Worm (Caenorhabditis elegans) whole organism, young adult: Measurements from ENCODE around the gene T15B7.8.

Experiments used
- F39B2.1 ChIP-seq: fragments of 200-800 bp; sonication (Bioruptor generic); IDR thresholded peaks from 2 replicates; pipeline ENCODE4 v1.3.6; 2022; ENCODE audit warnings: missing genetic modification reagents, missing genetic modification characterization, missing compliant biosample characterization
- F49E8.2 ChIP-seq: sonication (generic microtip); optimal IDR thresholded peaks from 3 replicates; lab custom pipeline; 2017; ENCODE audit warnings: missing genetic modification characterization, mild to moderate bottlenecking, missing compliant biosample characterization, antibody characterized with exemption, moderate library complexity; ENCODE audit not compliant: insufficient read depth
- F57C9.4 ChIP-seq: sonication (generic microtip); optimal IDR thresholded peaks from 2 replicates; lab custom pipeline; 2017; ENCODE audit warnings: mild to moderate bottlenecking, missing genetic modification characterization, missing compliant biosample characterization
- Y53G8AR.9 ChIP-seq: fragments of 200-800 bp; sonication (Bioruptor generic); conservative IDR thresholded peaks from 2 replicates; pipeline ENCODE4 v1.3.6; 2022; ENCODE audit warnings: missing genetic modification reagents, missing genetic modification characterization, missing compliant biosample characterization
- ets-4 ChIP-seq: fragments of 200-800 bp; sonication (Bioruptor generic); optimal IDR thresholded peaks from 2 replicates; lab custom pipeline; 2018; ENCODE audit warnings: mild to moderate bottlenecking, missing genetic modification characterization, missing compliant biosample characterization
- lag-1 ChIP-seq: fragments of 200-800 bp; sonication (Bioruptor generic); IDR thresholded peaks from 2 replicates; pipeline ENCODE4 v1.3.6; 2022; ENCODE audit warnings: missing genetic modification reagents, missing genetic modification characterization, missing compliant biosample characterization
- mes-4 ChIP-seq: sonication (generic microtip); optimal IDR thresholded peaks from 2 replicates; lab custom pipeline; 2016; ENCODE audit warnings: missing genotype, missing genetic modification characterization, missing compliant biosample characterization

DNA sequence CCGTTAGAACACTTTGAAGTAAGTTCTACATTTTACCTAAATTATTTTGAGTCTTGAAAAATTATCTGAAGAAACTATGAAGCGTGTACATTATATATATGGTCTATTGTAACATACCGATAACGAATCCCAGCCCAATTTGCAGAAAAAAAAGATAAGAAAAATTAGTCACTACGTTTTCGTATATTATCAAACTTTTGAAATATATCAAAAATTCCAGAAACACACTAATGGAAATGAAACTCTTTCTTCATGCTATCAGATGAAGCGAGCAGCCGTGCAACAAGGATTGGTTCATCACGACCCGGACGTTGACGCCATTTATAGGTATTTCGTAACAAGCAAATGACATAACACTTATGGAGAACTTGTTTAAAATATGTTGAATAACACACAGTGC is 9.7 kb upstream of the T15B7.8 start:
- TF ChIP-seq F57C9.4 (tag; lab: Kevin White, UChicago) = no peak
- no peak for TF ChIP-seq F49E8.2 (tag; lab: Kevin White, UChicago)
- peak; percentile 81 for TF ChIP-seq ets-4 (GFP tag; lab: Kevin White, UChicago)
- no peak for TF ChIP-seq mes-4
- TF ChIP-seq Y53G8AR.9 (GFP tag; lab: Robert Waterston, UW) = no peak
- no peak for TF ChIP-seq F39B2.1
- TF ChIP-seq lag-1 (GFP tag; lab: Robert Waterston, UW) = no peak
